Worm (Caenorhabditis elegans): ENCODE measurements around the gene F46H5.4.

DNA sequence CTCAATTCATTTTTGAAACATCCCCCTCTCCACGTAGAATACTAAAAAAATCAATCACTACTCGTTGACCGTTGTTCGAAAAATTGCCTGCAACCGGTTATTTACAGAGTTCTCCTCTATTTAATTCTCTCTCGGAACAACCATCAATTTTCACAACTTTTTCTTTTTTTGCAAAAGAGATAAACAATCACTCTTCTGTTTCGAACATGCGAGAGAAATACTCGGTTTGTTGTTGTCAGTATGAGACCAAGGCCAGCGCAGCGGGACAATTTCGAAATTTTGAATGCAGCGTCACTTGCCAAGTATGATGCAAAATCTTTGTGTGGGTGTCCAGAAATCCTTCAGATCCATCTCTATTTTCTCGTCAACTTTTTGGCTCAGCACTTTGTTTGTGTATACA is 24.1 kb downstream of the F46H5.4 start:
- no peak for TF ChIP-seq lsy-2 (tag; optimal IDR thresholded peaks at IDR 0.05)
- TF ChIP-seq unc-39 (tag; optimal IDR thresholded peaks at IDR 0.05), result no peak
- no peak for TF ChIP-seq nhr-12 (tag; optimal IDR thresholded peaks at IDR 0.05)
- no peak for TF ChIP-seq blmp-1 (tag; optimal IDR thresholded peaks at IDR 0.05)
- TF ChIP-seq tbx-8 (GFP tag; optimal IDR thresholded peaks at IDR 0.05), result no peak
- no peak for TF ChIP-seq elt-3 (tag; optimal IDR thresholded peaks at IDR 0.05)
- no peak for TF ChIP-seq elt-1 (tag; optimal IDR thresholded peaks at IDR 0.05; ENCODE audit: borderline replicate concordance, insufficient read depth)
- TF ChIP-seq mep-1 (tag; optimal IDR thresholded peaks at IDR 0.05), result no peak
- TF ChIP-seq ces-1 (GFP tag; optimal IDR thresholded peaks at IDR 0.05), result no peak
- no peak for TF ChIP-seq lin-32 (GFP tag; optimal IDR thresholded peaks at IDR 0.05)
- no peak for TF ChIP-seq M03D4.4 (tag; optimal IDR thresholded peaks at IDR 0.05)
- TF ChIP-seq pha-4 (tag; optimal IDR thresholded peaks at IDR 0.05), result no peak
- no peak for TF ChIP-seq ham-2 (GFP tag; optimal IDR thresholded peaks at IDR 0.05)
